Fruit fly (Drosophila melanogaster): ENCODE data around the gene CG33003.

The CG33003 gene

dm6 chr2L:4386926-4387550, 13.7 kb upstream of the CG33003 start, which contains the start of gene Psf2 (continued):
- TF ChIP-seq mam (GFP tag; optimal IDR thresholded peaks at IDR 0.05) (peak; percentile 16), Rx (GFP tag; IDR thresholded peaks at IDR 0.05) (no peak), Bgb (GFP tag; IDR thresholded peaks at IDR 0.05; ENCODE audit: partially characterized antibody) (peak; percentile 66), CG2678 (tag; optimal IDR thresholded peaks at IDR 0.05) (no peak), CG14710 (tag; optimal IDR thresholded peaks at IDR 0.05) (peak; percentile 26), org-1 (GFP tag; optimal IDR thresholded peaks at IDR 0.05) (no peak), lola (GFP tag; optimal IDR thresholded peaks at IDR 0.05) (no peak), nerfin-2 (GFP tag; IDR thresholded peaks at IDR 0.05; ENCODE audit: partially characterized antibody) (peak; percentile 64), CG6791 (GFP tag; IDR thresholded peaks at IDR 0.05; ENCODE audit: partially characterized antibody) (peak; percentile 76), CG12299 (tag; optimal IDR thresholded peaks at IDR 0.05) (no peak), CG7928 (GFP tag; optimal IDR thresholded peaks at IDR 0.05) (no peak), CG3407 (GFP tag; optimal IDR thresholded peaks at IDR 0.05) (no peak), hth (optimal IDR thresholded peaks at IDR 0.05) (no peak), CG10274 (GFP tag; optimal IDR thresholded peaks at IDR 0.05) (no peak), H2.0 (GFP tag; IDR thresholded peaks at IDR 0.05) (no peak), pum (GFP tag; optimal IDR thresholded peaks at IDR 0.05) (no peak), gce (GFP tag; IDR thresholded peaks at IDR 0.05) (no peak), tgo (GFP tag; IDR thresholded peaks at IDR 0.05) (no peak), HLHmδ (GFP tag; optimal IDR thresholded peaks at IDR 0.05) (no peak), Dbx (GFP tag; IDR thresholded peaks at IDR 0.05) (no peak), Dp (GFP tag; optimal IDR thresholded peaks at IDR 0.05) (peak; percentile 60), bigmax (GFP tag; optimal IDR thresholded peaks at IDR 0.05) (no peak), tna (GFP tag; IDR thresholded peaks at IDR 0.05; ENCODE audit: partially characterized antibody) (peak; percentile 47; the same call in 1 of the 2 replicates), ken (GFP tag; IDR thresholded peaks at IDR 0.05) (no peak), CG3065 (GFP tag; optimal IDR thresholded peaks at IDR 0.05) (no peak), ttk (GFP tag; IDR thresholded peaks at IDR 0.05) (no peak), D19B (GFP tag; optimal IDR thresholded peaks at IDR 0.05) (no peak), Atf6 (GFP tag; IDR thresholded peaks at IDR 0.05) (no peak), Sry-β (GFP tag; optimal IDR thresholded peaks at IDR 0.05) (no peak), CG4424 (GFP tag; optimal IDR thresholded peaks at IDR 0.05) (no peak), Xbp1 (GFP tag; optimal IDR thresholded peaks at IDR 0.05) (peak; percentile 37), Elba2 (GFP tag; optimal IDR thresholded peaks at IDR 0.05) (no peak), crp (GFP tag; optimal IDR thresholded peaks at IDR 0.05) (peak in 1 of 2 experiments; percentile 27), CG4328 (GFP tag; optimal IDR thresholded peaks at IDR 0.05) (no peak), otp (GFP tag; IDR thresholded peaks at IDR 0.05) (no peak), CG13624 (GFP tag; optimal IDR thresholded peaks at IDR 0.05) (peak; percentile 23), CG6689 (GFP tag; IDR thresholded peaks at IDR 0.05) (0 out of 2 replicates have a peak, but pooled peaks have one; percentile 9), CoRest (tag; optimal IDR thresholded peaks at IDR 0.05) (peak; percentile 51), CG31388 (GFP tag; optimal IDR thresholded peaks at IDR 0.05) (no peak), stwl (tag; optimal IDR thresholded peaks at IDR 0.05) (peak; percentile 57), CG14441 (GFP tag; IDR thresholded peaks at IDR 0.05) (no peak), CG2120 (GFP tag; optimal IDR thresholded peaks at IDR 0.05) (no peak), vnd (GFP tag; IDR thresholded peaks at IDR 0.05; ENCODE audit: partially characterized antibody) (peak; percentile 45; the same call in 2 of the 3 replicates), knrl (GFP tag; IDR thresholded peaks at IDR 0.05; ENCODE audit: partially characterized antibody) (peak; percentile 64), Myb (GFP tag; optimal IDR thresholded peaks at IDR 0.05) (peak; percentile 99), Antp (GFP tag; optimal IDR thresholded peaks at IDR 0.05) (peak; percentile 24), onecut (GFP tag; IDR thresholded peaks at IDR 0.05) (no peak), Jarid2 (GFP tag; optimal IDR thresholded peaks at IDR 0.05) (no peak), eve (GFP tag; optimal IDR thresholded peaks at IDR 0.05) (no peak), sna (GFP tag; IDR thresholded peaks at IDR 0.05; ENCODE audit: partially characterized antibody) (0 out of 2 replicates have a peak, but pooled peaks have one; percentile 25)
